Worm (Caenorhabditis elegans) whole organism, L1 larva: ENCODE data around the gene mrps-33.

Source experiments
- ama-1 ChIP-seq: fragments of 150-350 bp; optimal IDR thresholded peaks from 2 replicates; lab custom pipeline; 2014
- ceh-88 ChIP-seq: fragments of 200-800 bp; sonication (Bioruptor generic); IDR thresholded peaks from 2 replicates; pipeline ENCODE4 v1.3.6; 2022; ENCODE audit warnings: missing genetic modification characterization, missing compliant biosample characterization
- ces-1 ChIP-seq: fragments of 150-350 bp; optimal IDR thresholded peaks from 2 replicates; lab custom pipeline; 2014; ENCODE audit warnings: missing biosample characterization, missing genetic modification reagents, missing genetic modification characterization
- fkh-10 ChIP-seq: sonication (generic microtip); optimal IDR thresholded peaks from 2 replicates; lab custom pipeline; 2017; ENCODE audit warnings: missing biosample characterization, missing genetic modification reagents, missing genetic modification characterization
- fos-1 ChIP-seq: fragments of 150-350 bp; optimal IDR thresholded peaks from 2 replicates; lab custom pipeline; 2014; ENCODE audit warnings: missing biosample characterization, missing genetic modification characterization
- isw-1 ChIP-seq: fragments of 200-800 bp; sonication (Bioruptor generic); IDR thresholded peaks from 2 replicates; pipeline ENCODE4 v1.3.6; 2022; ENCODE audit warnings: missing genetic modification characterization, missing compliant biosample characterization
- lsy-2 ChIP-seq, 2 experiments: fragments of 150-350 bp; optimal IDR thresholded peaks; 2 replicates each; lab custom pipeline; 2014; ENCODE audit warnings: missing biosample characterization in 2 of 2, missing genetic modification characterization in 2 of 2
- nhr-237 ChIP-seq: fragments of 150-350 bp; optimal IDR thresholded peaks from 2 replicates; lab custom pipeline; 2014; ENCODE audit warnings: missing biosample characterization, missing genetic modification characterization
- skn-1 ChIP-seq: fragments of 150-350 bp; optimal IDR thresholded peaks from 2 replicates; lab custom pipeline; 2014; ENCODE audit warnings: missing biosample characterization, missing genetic modification characterization
- tbx-2 ChIP-seq: sonication (generic microtip); optimal IDR thresholded peaks from 2 replicates; lab custom pipeline; 2016; ENCODE audit warnings: missing genetic modification characterization, missing compliant biosample characterization

- TF ChIP-seq ces-1 (GFP tag; lab: Kevin White, UChicago) (no peak), fos-1 (tag; lab: Kevin White, UChicago) (no peak), ceh-88 (GFP tag; lab: Robert Waterston, UW) (no peak), tbx-2 (tag; lab: Kevin White, UChicago) (no peak), isw-1 (GFP tag; lab: Robert Waterston, UW) (no peak), lsy-2 (tag; optimal IDR thresholded peaks at IDR 0.05; lab: Kevin White, UChicago) (no peak), ama-1 (lab: Kevin White, UChicago) (no peak), nhr-237 (tag; lab: Kevin White, UChicago) (no peak), fkh-10 (GFP tag; lab: Kevin White, UChicago) (no peak), skn-1 (tag; lab: Kevin White, UChicago) (no peak)
Measured at ce11 chrIV:8697436-8697835, 42.4 kb downstream of the mrps-33 start, which contains the start of gene ttll-11.
